Worm (Caenorhabditis elegans): ENCODE results near the gene ceh-75.

- TF ChIP-seq elt-3 (tag; optimal IDR thresholded peaks at IDR 0.05) (no peak), hlh-17 (GFP tag; optimal IDR thresholded peaks at IDR 0.05; ENCODE audit: borderline replicate concordance) (no peak), ztf-11 (tag; optimal IDR thresholded peaks at IDR 0.05) (no peak), ztf-4 (tag; optimal IDR thresholded peaks at IDR 0.05) (no peak), nhr-237 (tag; optimal IDR thresholded peaks at IDR 0.05) (no peak), ama-1 (optimal IDR thresholded peaks at IDR 0.05) (no peak), unc-86 (tag; optimal IDR thresholded peaks at IDR 0.05) (no peak), egl-27 (tag; optimal IDR thresholded peaks at IDR 0.05) (no peak), xbp-1 (tag; optimal IDR thresholded peaks at IDR 0.05) (no peak), unc-62 (GFP tag; optimal IDR thresholded peaks at IDR 0.05) (no peak), nhr-77 (tag; optimal IDR thresholded peaks at IDR 0.05) (no peak), sox-4 (tag; optimal IDR thresholded peaks at IDR 0.05) (no peak)
Measured at ce11 chrV:9916665-9917064, 4.5 kb upstream of the ceh-75 start, which contains the start of gene C50H2.4.

Data from whole organism, L1 larva.